Fruit fly (Drosophila melanogaster): ENCODE results near the gene CG8675.

dm6 chrX:17289225-17289624 is 39.9 kb upstream of the CG8675 start:
- TF ChIP-seq Vsx2 (GFP tag; optimal IDR thresholded peaks at IDR 0.05; ENCODE audit: partially characterized antibody) (no peak), pan (optimal IDR thresholded peaks at IDR 0.05) (no peak), foxo (GFP tag; optimal IDR thresholded peaks at IDR 0.05) (no peak), lola (GFP tag; optimal IDR thresholded peaks at IDR 0.05) (no peak), Myc (optimal IDR thresholded peaks at IDR 0.05) (no peak), Hnf4 (GFP tag; optimal IDR thresholded peaks at IDR 0.05) (no peak)

Measured in whole organism, wandering third instar larva.